Worm (Caenorhabditis elegans): ENCODE data around the gene F10B5.3.

F10B5.3 gene

ce11 chrII:8136818-8137217 is 13.0 kb downstream of the F10B5.3 start, which contains the start of gene ctns-1:
ctns-1 (minus strand) TSS chrII:8136918.
- TF ChIP-seq C38D4.7 (GFP tag; optimal IDR thresholded peaks at IDR 0.05), result no peak
- TF ChIP-seq ceh-14 (tag; optimal IDR thresholded peaks at IDR 0.05), result no peak
- TF ChIP-seq F13H6.1 (tag; optimal IDR thresholded peaks at IDR 0.05), result no peak
- no peak for TF ChIP-seq pax-1 (tag; optimal IDR thresholded peaks at IDR 0.05)
- TF ChIP-seq ceh-30 (tag; optimal IDR thresholded peaks at IDR 0.05), result no peak
- no peak for TF ChIP-seq ceh-9 (tag; optimal IDR thresholded peaks at IDR 0.05)
- no peak for TF ChIP-seq mec-3 (tag; optimal IDR thresholded peaks at IDR 0.05; ENCODE audit: borderline replicate concordance)
- TF ChIP-seq K02D7.2 (tag; optimal IDR thresholded peaks at IDR 0.05), result no peak

- no peak for TF ChIP-seq dve-1 (tag; optimal IDR thresholded peaks at IDR 0.05)
- no peak for TF ChIP-seq zip-5 (tag; optimal IDR thresholded peaks at IDR 0.05)
- no peak for TF ChIP-seq che-1 (tag; optimal IDR thresholded peaks at IDR 0.05)
- TF ChIP-seq C38D4.7 (GFP tag; optimal IDR thresholded peaks at IDR 0.05), result no peak
- TF ChIP-seq Y22D7AL.16 (tag; optimal IDR thresholded peaks at IDR 0.05), result no peak
- TF ChIP-seq ztf-16 (tag; optimal IDR thresholded peaks at IDR 0.05), result no peak
- TF ChIP-seq elt-2 (tag; optimal IDR thresholded peaks at IDR 0.05), result no peak
- no peak for TF ChIP-seq hlh-13 (GFP tag; optimal IDR thresholded peaks at IDR 0.05)
- no peak for TF ChIP-seq gmeb-2 (tag; optimal IDR thresholded peaks at IDR 0.05)
- TF ChIP-seq ceh-18 (tag; optimal IDR thresholded peaks at IDR 0.05), result no peak
- TF ChIP-seq ceh-34 (tag; optimal IDR thresholded peaks at IDR 0.05), result no peak
- TF ChIP-seq odd-2 (tag; optimal IDR thresholded peaks at IDR 0.05), result no peak
- TF ChIP-seq madf-2 (tag; optimal IDR thresholded peaks at IDR 0.05), result no peak
Measured at ce11 chrII:8135953-8136352, 13.9 kb downstream of the F10B5.3 start.

ce11 chrII:8131413-8131966 is 18.3 kb downstream of the F10B5.3 start:
- TF ChIP-seq ceh-14 (tag; optimal IDR thresholded peaks at IDR 0.05) (no peak), pag-3 (tag; optimal IDR thresholded peaks at IDR 0.05; ENCODE audit: borderline replicate concordance) (no peak), fkh-6 (tag; optimal IDR thresholded peaks at IDR 0.05) (peak; percentile 3), ceh-45 (GFP tag; IDR thresholded peaks at IDR 0.05) (no peak), unc-42 (tag; optimal IDR thresholded peaks at IDR 0.05) (peak; percentile 8), ceh-6 (GFP tag; optimal IDR thresholded peaks at IDR 0.05) (peak; percentile 35), mec-3 (tag; optimal IDR thresholded peaks at IDR 0.05; ENCODE audit: borderline replicate concordance) (no peak), unc-55 (GFP tag; optimal IDR thresholded peaks at IDR 0.05) (no peak), C08G9.2 (tag; optimal IDR thresholded peaks at IDR 0.05) (no peak), ceh-9 (tag; optimal IDR thresholded peaks at IDR 0.05) (no peak), nhr-11 (tag; optimal IDR thresholded peaks at IDR 0.05) (no peak), elt-4 (tag; optimal IDR thresholded peaks at IDR 0.05) (peak; percentile 43), nfya-1 (tag; optimal IDR thresholded peaks at IDR 0.05) (peak; percentile 16), ceh-18 (tag; optimal IDR thresholded peaks at IDR 0.05) (peak; percentile 5), pqm-1 (tag; optimal IDR thresholded peaks at IDR 0.05) (no peak)

ce11 chrII:8130792-8131191 is 19.0 kb downstream of the F10B5.3 start:
- TF ChIP-seq ttx-3 (tag; optimal IDR thresholded peaks at IDR 0.05) (no peak), ceh-48 (tag; optimal IDR thresholded peaks at IDR 0.05) (no peak), K02D7.2 (tag; optimal IDR thresholded peaks at IDR 0.05) (no peak), lin-11 (tag; optimal IDR thresholded peaks at IDR 0.05) (no peak), elt-4 (tag; optimal IDR thresholded peaks at IDR 0.05) (no peak), ref-2 (tag; optimal IDR thresholded peaks at IDR 0.05) (peak; percentile 4)

- TF ChIP-seq hlh-30 (tag; optimal IDR thresholded peaks at IDR 0.05; ENCODE audit: insufficient read depth) (no peak), ref-2 (tag; optimal IDR thresholded peaks at IDR 0.05) (no peak), pqm-1 (tag; optimal IDR thresholded peaks at IDR 0.05) (no peak)
Measured at ce11 chrII:8129495-8130010, 20.3 kb downstream of the F10B5.3 start, which contains the start of gene ulp-4. ulp-4 (plus strand) TSS chrII:8129960.

Measured in whole organism, late embryonic.